Fruit fly (Drosophila melanogaster) whole organism, embryonic: ENCODE results near the gene CG13917.

Experiments used
- Adf1 ChIP-seq: fragments of 200-800 bp; sonication (Bioruptor generic); IDR thresholded peaks from 2 replicates; pipeline ENCODE4 v1.3.6; 2022; ENCODE audit warnings: missing biosample characterization, missing genetic modification characterization
- Asciz ChIP-seq: fragments of 200-800 bp; sonication (Bioruptor generic); optimal IDR thresholded peaks from 2 replicates; lab custom pipeline; 2017; ENCODE audit warnings: missing biosample characterization, mild to moderate bottlenecking, missing genetic modification characterization, missing genetic modification reagents
- Atf-2 ChIP-seq: fragments of 200-800 bp; sonication (Bioruptor generic); optimal IDR thresholded peaks from 2 replicates; lab custom pipeline; 2016; ENCODE audit warnings: missing biosample characterization, missing genetic modification characterization
- Atf3 ChIP-seq: fragments of 200-800 bp; sonication (Bioruptor generic); optimal IDR thresholded peaks from 3 replicates; lab custom pipeline; 2016; ENCODE audit warnings: missing biosample characterization, missing genetic modification characterization
- Bdp1 ChIP-seq: fragments of 200-800 bp; sonication (Bioruptor generic); optimal IDR thresholded peaks from 3 replicates; lab custom pipeline; 2016; ENCODE audit warnings: missing biosample characterization, missing genetic modification characterization
- Blimp-1 ChIP-seq: fragments of 200-800 bp; sonication (Bioruptor generic); optimal IDR thresholded peaks from 3 replicates; lab custom pipeline; 2018; ENCODE audit warnings: missing biosample characterization, missing genetic modification characterization, mild to moderate bottlenecking, moderate library complexity, missing genetic modification reagents
- CG10654 ChIP-seq: fragments of 200-800 bp; sonication (Bioruptor generic); optimal IDR thresholded peaks from 2 replicates; lab custom pipeline; 2016; ENCODE audit warnings: missing biosample characterization, missing genetic modification characterization
- CG11723 ChIP-seq: fragments of 200-800 bp; sonication (Bioruptor generic); optimal IDR thresholded peaks from 2 replicates; lab custom pipeline; 2017; ENCODE audit warnings: missing biosample characterization, mild to moderate bottlenecking, missing genetic modification characterization
- CG12071 ChIP-seq: fragments of 200-800 bp; sonication (Bioruptor generic); optimal IDR thresholded peaks from 3 replicates; lab custom pipeline; 2018; ENCODE audit warnings: missing biosample characterization, mild to moderate bottlenecking, missing genetic modification characterization
- CG14050 ChIP-seq: fragments of 200-800 bp; sonication (Bioruptor generic); IDR thresholded peaks from 3 replicates; pipeline ENCODE4 v1.3.6; 2022; ENCODE audit warnings: missing biosample characterization, missing genetic modification characterization
- CG16813 ChIP-seq: fragments of 200-800 bp; sonication (Bioruptor generic); IDR thresholded peaks from 3 replicates; pipeline ENCODE4 v1.3.6; 2022; ENCODE audit warnings: missing biosample characterization, missing genetic modification characterization; ENCODE audit not compliant: partially characterized antibody
- CG17568 ChIP-seq: fragments of 200-800 bp; sonication (Bioruptor generic); optimal IDR thresholded peaks from 2 replicates; lab custom pipeline; 2018; ENCODE audit warnings: missing biosample characterization, mild to moderate bottlenecking, missing genetic modification characterization, moderate library complexity
- CG18262 ChIP-seq: fragments of 200-800 bp; optimal IDR thresholded peaks from 3 replicates; lab custom pipeline; 2019; ENCODE audit warnings: missing biosample characterization, mild to moderate bottlenecking, missing genetic modification characterization, moderate library complexity
- CG30431 ChIP-seq: fragments of 200-800 bp; sonication (Bioruptor generic); optimal IDR thresholded peaks from 2 replicates; lab custom pipeline; 2017; ENCODE audit warnings: missing biosample characterization, missing genetic modification characterization
- CG33213 ChIP-seq: fragments of 200-800 bp; sonication (Bioruptor generic); optimal IDR thresholded peaks from 3 replicates; lab custom pipeline; 2016; ENCODE audit warnings: missing biosample characterization, missing genetic modification characterization
- CG34376 ChIP-seq: fragments of 200-800 bp; sonication (Bioruptor generic); optimal IDR thresholded peaks from 2 replicates; lab custom pipeline; 2018; ENCODE audit warnings: missing biosample characterization, mild to moderate bottlenecking, missing genetic modification characterization
- CG4730 ChIP-seq: fragments of 200-800 bp; sonication (Bioruptor generic); IDR thresholded peaks from 2 replicates; pipeline ENCODE4 v1.3.6; 2022; ENCODE audit warnings: missing biosample characterization, missing genetic modification characterization
- CG4820 ChIP-seq: fragments of 200-800 bp; sonication (Bioruptor generic); optimal IDR thresholded peaks from 3 replicates; lab custom pipeline; 2016; ENCODE audit warnings: missing biosample characterization, missing genetic modification characterization
- CG5245 ChIP-seq: fragments of 200-800 bp; sonication (Bioruptor generic); optimal IDR thresholded peaks from 3 replicates; lab custom pipeline; 2016; ENCODE audit warnings: missing biosample characterization, missing genetic modification characterization
- CG6254 ChIP-seq: fragments of 200-800 bp; sonication (Bioruptor generic); optimal IDR thresholded peaks from 3 replicates; lab custom pipeline; 2017; ENCODE audit warnings: mild to moderate bottlenecking, missing biosample characterization, missing genetic modification reagents, missing genetic modification characterization
- CG6683 ChIP-seq: fragments of 200-800 bp; sonication (Bioruptor generic); optimal IDR thresholded peaks from 2 replicates; lab custom pipeline; 2017; ENCODE audit warnings: missing biosample characterization, mild to moderate bottlenecking, missing genetic modification characterization, missing genetic modification reagents
- CG6791 ChIP-seq: fragments of 200-800 bp; sonication (Bioruptor generic); IDR thresholded peaks from 3 replicates; pipeline ENCODE4 v1.3.6; 2022; ENCODE audit warnings: missing biosample characterization, missing genetic modification characterization; ENCODE audit not compliant: partially characterized antibody
- CG9932 ChIP-seq: fragments of 200-800 bp; sonication (Bioruptor generic); IDR thresholded peaks from 2 replicates; pipeline ENCODE4 v1.3.6; 2022; ENCODE audit warnings: missing biosample characterization, missing genetic modification characterization
- Doc3 ChIP-seq: fragments of 200-800 bp; sonication (Bioruptor generic); IDR thresholded peaks from 3 replicates; pipeline ENCODE4 v1.3.6; 2022; ENCODE audit warnings: missing biosample characterization, missing genetic modification characterization; ENCODE audit not compliant: partially characterized antibody
- E2f2 ChIP-seq: fragments of 200-800 bp; sonication (Bioruptor generic); IDR thresholded peaks from 2 replicates; pipeline ENCODE4 v1.3.6; 2022; ENCODE audit warnings: missing biosample characterization, missing genetic modification characterization
- Elba2 ChIP-seq: fragments of 200-800 bp; sonication (Bioruptor generic); optimal IDR thresholded peaks from 3 replicates; lab custom pipeline; 2016; ENCODE audit warnings: missing biosample characterization, missing genetic modification characterization
- Hr3 ChIP-seq: fragments of 200-800 bp; sonication (Bioruptor generic); optimal IDR thresholded peaks from 3 replicates; lab custom pipeline; 2016; ENCODE audit warnings: missing biosample characterization, missing genetic modification characterization
- Lhr ChIP-seq: fragments of 200-800 bp; sonication (Bioruptor generic); optimal IDR thresholded peaks from 3 replicates; lab custom pipeline; 2017; ENCODE audit warnings: mild to moderate bottlenecking, missing biosample characterization, missing genetic modification reagents, missing genetic modification characterization
- MBD-R2 ChIP-seq: fragments of 200-800 bp; sonication (Bioruptor generic); IDR thresholded peaks from 2 replicates; pipeline ENCODE4 v1.3.6; 2022; ENCODE audit warnings: missing biosample characterization, missing genetic modification characterization
- Nf-YA ChIP-seq: fragments of 200-800 bp; sonication (Bioruptor generic); IDR thresholded peaks from 2 replicates; pipeline ENCODE4 v1.3.6; 2022; ENCODE audit warnings: missing biosample characterization, missing genetic modification characterization
- Opbp ChIP-seq: fragments of 200-800 bp; sonication (Bioruptor generic); IDR thresholded peaks from 3 replicates; pipeline ENCODE4 v1.3.6; 2022; ENCODE audit warnings: missing biosample characterization, missing genetic modification characterization; ENCODE audit not compliant: partially characterized antibody
- Optix ChIP-seq: fragments of 200-800 bp; sonication (Bioruptor generic); IDR thresholded peaks from 3 replicates; pipeline ENCODE4 v1.3.6; 2022; ENCODE audit warnings: missing biosample characterization, missing genetic modification characterization
- Poxn ChIP-seq: fragments of 200-800 bp; sonication (Bioruptor generic); IDR thresholded peaks from 2 replicates; pipeline ENCODE4 v1.3.6; 2022; ENCODE audit warnings: missing biosample characterization, missing genetic modification characterization
- Side ChIP-seq: fragments of 200-800 bp; sonication (Bioruptor generic); optimal IDR thresholded peaks from 2 replicates; lab custom pipeline; 2016; ENCODE audit warnings: missing biosample characterization, missing genetic modification characterization
- Ssrp ChIP-seq: fragments of 200-800 bp; sonication (Bioruptor generic); optimal IDR thresholded peaks from 2 replicates; lab custom pipeline; 2018; ENCODE audit warnings: missing biosample characterization, mild to moderate bottlenecking, missing genetic modification characterization, moderate library complexity
- bigmax ChIP-seq: fragments of 200-800 bp; sonication (Bioruptor generic); optimal IDR thresholded peaks from 2 replicates; lab custom pipeline; 2018; ENCODE audit warnings: missing biosample characterization, mild to moderate bottlenecking, missing genetic modification characterization
- chm ChIP-seq: fragments of 200-800 bp; sonication (Bioruptor generic); IDR thresholded peaks from 2 replicates; pipeline ENCODE4 v1.3.6; 2022; ENCODE audit warnings: missing biosample characterization, missing genetic modification characterization
- dmrt99B ChIP-seq: fragments of 200-800 bp; sonication (Bioruptor generic); optimal IDR thresholded peaks from 2 replicates; lab custom pipeline; 2018; ENCODE audit warnings: missing biosample characterization, mild to moderate bottlenecking, missing genetic modification characterization, moderate library complexity
- insv ChIP-seq, 2 experiments: fragments of 200-800 bp; sonication (Bioruptor generic); optimal IDR thresholded peaks; 3 replicates each; lab custom pipeline; 2016 to 2018; ENCODE audit warnings: missing biosample characterization in 2 of 2, missing genetic modification characterization in 2 of 2
- jigr1 ChIP-seq: fragments of 200-800 bp; sonication (Bioruptor generic); IDR thresholded peaks from 3 replicates; pipeline ENCODE4 v1.3.6; 2022; ENCODE audit warnings: missing biosample characterization, missing genetic modification characterization
- klu ChIP-seq: fragments of 200-800 bp; sonication (Bioruptor generic); IDR thresholded peaks from 2 replicates; pipeline ENCODE4 v1.3.6; 2022; ENCODE audit warnings: missing biosample characterization, missing genetic modification characterization
- pan ChIP-seq, 4 experiments: fragments of >200 bp in 3 of 4; fragments of 200-800 bp in 1 of 4; sonication (Bioruptor generic) in 1 of 4; optimal IDR thresholded peaks in 3 of 4; IDR thresholded peaks in 1 of 4; 2 replicates each; pipeline versions ENCODE4 v1.3.6 to Lab custom; 2017 to 2022; ENCODE audit warnings: missing biosample characterization in 2 of 4, missing genetic modification characterization in 2 of 4, mixed read lengths in 1 of 4
- phol ChIP-seq: fragments of 200-800 bp; sonication (Bioruptor generic); optimal IDR thresholded peaks from 3 replicates; lab custom pipeline; 2018; ENCODE audit warnings: missing biosample characterization, mild to moderate bottlenecking, missing genetic modification characterization, moderate library complexity
- sisA ChIP-seq: fragments of 200-800 bp; sonication (Bioruptor generic); IDR thresholded peaks from 2 replicates; pipeline ENCODE4 v1.3.6; 2022; ENCODE audit warnings: missing biosample characterization, missing genetic modification characterization
- sna ChIP-seq: fragments of 200-800 bp; sonication (Bioruptor generic); IDR thresholded peaks from 2 replicates; pipeline ENCODE4 v1.3.6; 2022; ENCODE audit warnings: missing biosample characterization, missing genetic modification characterization; ENCODE audit not compliant: partially characterized antibody
- toy ChIP-seq: fragments of 200-800 bp; sonication (Bioruptor generic); IDR thresholded peaks from 2 replicates; pipeline ENCODE4 v1.3.6; 2022; ENCODE audit warnings: missing biosample characterization, missing genetic modification characterization
- yki ChIP-seq: fragments of >200 bp; optimal IDR thresholded peaks from 3 replicates; lab custom pipeline; 2018
- z ChIP-seq: fragments of 200-800 bp; sonication (Bioruptor generic); IDR thresholded peaks from 3 replicates; pipeline ENCODE4 v1.3.6; 2022; ENCODE audit warnings: missing biosample characterization, missing genetic modification characterization
- zen ChIP-seq: fragments of 200-800 bp; sonication (Bioruptor generic); optimal IDR thresholded peaks from 3 replicates; lab custom pipeline; 2018; ENCODE audit warnings: missing biosample characterization, mild to moderate bottlenecking, missing genetic modification characterization, moderate library complexity
- zf30C ChIP-seq: fragments of 200-800 bp; sonication (Bioruptor generic); optimal IDR thresholded peaks from 3 replicates; lab custom pipeline; 2018; ENCODE audit warnings: missing biosample characterization, mild to moderate bottlenecking, missing genetic modification characterization

Gene CG13917

DNA sequence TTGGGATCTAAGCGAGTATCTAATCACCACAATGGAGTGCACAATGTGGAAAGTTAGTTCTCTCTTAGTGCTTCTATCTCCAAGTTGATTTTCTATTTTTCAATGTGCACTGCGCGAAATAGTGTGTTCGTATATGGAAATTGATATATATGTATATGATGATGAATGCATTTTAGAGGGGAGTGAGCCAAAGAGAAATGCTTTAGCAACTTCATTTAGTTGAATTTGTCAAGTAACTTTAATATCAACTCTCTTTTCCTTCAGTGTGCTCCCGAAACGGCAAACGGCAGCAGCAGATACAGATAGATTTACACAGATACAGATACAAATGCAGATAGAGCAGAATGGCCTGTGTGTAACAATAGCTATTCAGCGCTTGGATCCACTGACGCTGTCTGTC, 7.5 kb downstream of the CG13917 start (continued):
- TF ChIP-seq Optix (peak; percentile 65; the same call in 2 of the 3 replicates), CG30431 (peak; percentile 52), klu (GFP tag; lab: Robert Waterston, UW) (0 out of 2 replicates have a peak, but pooled peaks have one; percentile 10), CG17568 (GFP tag; lab: Kevin White, UChicago) (peak; percentile 56), zf30C (peak; percentile 22), CG33213 (GFP tag; lab: Kevin White, UChicago) (no peak), CG6791 (no peak), sisA (GFP tag; lab: Robert Waterston, UW) (peak; percentile 30; the same call in 1 of the 2 replicates), insv (GFP tag; optimal IDR thresholded peaks at IDR 0.05; lab: Kevin White, UChicago) (no peak), CG10654 (GFP tag; lab: Kevin White, UChicago) (no peak), Lhr (GFP tag; lab: Kevin White, UChicago) (peak; percentile 17), CG9932 (no peak), pan (optimal IDR thresholded peaks at IDR 0.05; lab: Kevin White, UChicago) (no peak), pan (GFP tag; optimal IDR thresholded peaks at IDR 0.05 in 1 of 2, IDR thresholded peaks at IDR 0.05 in 1 of 2) (peak in 1 of 2 experiments; percentile 73), sna (GFP tag; lab: Robert Waterston, UW) (no peak), CG16813 (no peak), chm (GFP tag; lab: Robert Waterston, UW) (no peak), E2f2 (GFP tag; lab: Robert Waterston, UW) (no peak), phol (no peak), Atf3 (peak; percentile 52), CG14050 (peak; percentile 64; the same call in 2 of the 3 replicates), Blimp-1 (GFP tag; lab: Kevin White, UChicago) (peak; percentile 4), Adf1 (GFP tag; lab: Robert Waterston, UW) (no peak), Doc3 (no peak), CG18262 (tag; lab: Kevin White, UChicago) (peak; percentile 80), toy (GFP tag; lab: Robert Waterston, UW) (no peak), Poxn (GFP tag; lab: Robert Waterston, UW) (no peak), jigr1 (GFP tag; lab: Robert Waterston, UW) (no peak), z (0 out of 3 replicates have a peak, but pooled peaks have one; percentile 19), Side (GFP tag; lab: Kevin White, UChicago) (peak; percentile 44), Asciz (GFP tag; lab: Kevin White, UChicago) (peak; percentile 68), CG34376 (GFP tag; lab: Kevin White, UChicago) (no peak), CG4820 (GFP tag; lab: Kevin White, UChicago) (no peak), yki (lab: Kevin White, UChicago) (no peak), dmrt99B (peak; percentile 62), zen (no peak), CG4730 (GFP tag; lab: Robert Waterston, UW) (peak; percentile 5; the same call in 1 of the 2 replicates), CG6254 (GFP tag; lab: Kevin White, UChicago) (peak; percentile 30), MBD-R2 (peak; percentile 23; the same call in 1 of the 2 replicates), CG5245 (GFP tag; lab: Kevin White, UChicago) (no peak), Nf-YA (GFP tag; lab: Robert Waterston, UW) (no peak), bigmax (GFP tag; lab: Kevin White, UChicago) (no peak), CG6683 (GFP tag; lab: Kevin White, UChicago) (no peak), Hr3 (peak; percentile 63), Opbp (GFP tag; lab: Robert Waterston, UW) (no peak), Elba2 (GFP tag; lab: Kevin White, UChicago) (no peak), Ssrp (tag; lab: Kevin White, UChicago) (peak; percentile 71), Bdp1 (GFP tag; lab: Kevin White, UChicago) (peak; percentile 17), CG12071 (GFP tag; lab: Kevin White, UChicago) (no peak), CG11723 (GFP tag; lab: Kevin White, UChicago) (peak; percentile 48), Atf-2 (GFP tag; lab: Kevin White, UChicago) (peak; percentile 47)
